Fruit fly (Drosophila melanogaster) whole organism, embryonic: ENCODE results near the gene Zw.

ENCODE experiments used
- Blimp-1 ChIP-seq: fragments of 200-800 bp; sonication (Bioruptor generic); optimal IDR thresholded peaks from 3 replicates; lab custom pipeline; 2018; ENCODE audit warnings: missing biosample characterization, missing genetic modification characterization, mild to moderate bottlenecking, moderate library complexity, missing genetic modification reagents
- CG12769 ChIP-seq: fragments of 200-800 bp; sonication (Bioruptor generic); optimal IDR thresholded peaks from 2 replicates; lab custom pipeline; 2019; ENCODE audit warnings: missing biosample characterization, mild to moderate bottlenecking, missing genetic modification characterization, moderate library complexity
- CG14441 ChIP-seq: fragments of 200-800 bp; sonication (Bioruptor generic); IDR thresholded peaks from 2 replicates; pipeline ENCODE4 v1.3.6; 2022; ENCODE audit warnings: missing biosample characterization, missing genetic modification characterization
- CG14667 ChIP-seq: fragments of 200-800 bp; sonication (Bioruptor generic); IDR thresholded peaks from 2 replicates; pipeline ENCODE4 v1.3.6; 2022; ENCODE audit warnings: missing biosample characterization, missing genetic modification characterization
- CG14965 ChIP-seq: fragments of 200-800 bp; sonication (Bioruptor generic); optimal IDR thresholded peaks from 2 replicates; lab custom pipeline; 2016; ENCODE audit warnings: missing biosample characterization, missing genetic modification characterization, borderline replicate concordance
- CG15601 ChIP-seq: fragments of 200-800 bp; sonication (Bioruptor generic); optimal IDR thresholded peaks from 3 replicates; lab custom pipeline; 2019; ENCODE audit warnings: missing biosample characterization, mild to moderate bottlenecking, missing genetic modification characterization, moderate library complexity
- CG1602 ChIP-seq: fragments of 200-800 bp; sonication (Bioruptor generic); optimal IDR thresholded peaks from 3 replicates; lab custom pipeline; 2016; ENCODE audit warnings: missing biosample characterization, missing genetic modification characterization
- CG16779 ChIP-seq: fragments of 200-800 bp; sonication (Bioruptor generic); IDR thresholded peaks from 2 replicates; pipeline ENCODE4 v1.3.6; 2022; ENCODE audit warnings: missing biosample characterization, missing genetic modification characterization
- CG16815 ChIP-seq: fragments of 200-800 bp; sonication (Bioruptor generic); optimal IDR thresholded peaks from 3 replicates; lab custom pipeline; 2017; ENCODE audit warnings: missing biosample characterization, mild to moderate bottlenecking, missing genetic modification characterization
- CG18476 ChIP-seq: fragments of 200-800 bp; sonication (Bioruptor generic); optimal IDR thresholded peaks from 2 replicates; lab custom pipeline; 2016; ENCODE audit warnings: missing biosample characterization, mild to moderate bottlenecking, missing genetic modification characterization
- CG2202 ChIP-seq: fragments of 200-800 bp; sonication (Bioruptor generic); optimal IDR thresholded peaks from 2 replicates; lab custom pipeline; 2018; ENCODE audit warnings: missing biosample characterization, mild to moderate bottlenecking, missing genetic modification characterization
- CG30431 ChIP-seq: fragments of 200-800 bp; sonication (Bioruptor generic); optimal IDR thresholded peaks from 2 replicates; lab custom pipeline; 2017; ENCODE audit warnings: missing biosample characterization, missing genetic modification characterization
- CG31365 ChIP-seq: fragments of 200-800 bp; sonication (Bioruptor generic); optimal IDR thresholded peaks from 2 replicates; lab custom pipeline; 2018; ENCODE audit warnings: missing biosample characterization, mild to moderate bottlenecking, missing genetic modification characterization
- CG3847 ChIP-seq: fragments of 200-800 bp; sonication (Bioruptor generic); IDR thresholded peaks from 2 replicates; pipeline ENCODE4 v1.3.6; 2022; ENCODE audit warnings: missing biosample characterization, missing genetic modification characterization
- CG4730 ChIP-seq: fragments of 200-800 bp; sonication (Bioruptor generic); IDR thresholded peaks from 2 replicates; pipeline ENCODE4 v1.3.6; 2022; ENCODE audit warnings: missing biosample characterization, missing genetic modification characterization
- CoRest ChIP-seq: fragments of 200-800 bp; sonication (Bioruptor generic); optimal IDR thresholded peaks from 3 replicates; lab custom pipeline; 2018; ENCODE audit warnings: missing biosample characterization, mild to moderate bottlenecking, missing genetic modification characterization, moderate library complexity
- Deaf1 ChIP-seq: fragments of 200-800 bp; optimal IDR thresholded peaks from 3 replicates; lab custom pipeline; 2019; ENCODE audit warnings: missing biosample characterization, mild to moderate bottlenecking, missing genetic modification characterization, moderate library complexity
- Dll ChIP-seq: fragments of 200-800 bp; sonication (Bioruptor generic); IDR thresholded peaks from 4 replicates; pipeline ENCODE4 v1.3.6; 2022; ENCODE audit warnings: missing biosample characterization, missing genetic modification characterization; ENCODE audit not compliant: partially characterized antibody
- E2f2 ChIP-seq: fragments of 200-800 bp; sonication (Bioruptor generic); IDR thresholded peaks from 2 replicates; pipeline ENCODE4 v1.3.6; 2022; ENCODE audit warnings: missing biosample characterization, missing genetic modification characterization
- Ets97D ChIP-seq: fragments of 200-800 bp; sonication (Bioruptor generic); optimal IDR thresholded peaks from 3 replicates; lab custom pipeline; 2016; ENCODE audit warnings: missing biosample characterization, missing genetic modification characterization
- Gug ChIP-seq: fragments of 200-800 bp; sonication (Bioruptor generic); IDR thresholded peaks from 4 replicates; pipeline ENCODE4 v1.3.6; 2022; ENCODE audit warnings: missing biosample characterization, missing genetic modification characterization
- Nf-YA ChIP-seq: fragments of 200-800 bp; sonication (Bioruptor generic); IDR thresholded peaks from 2 replicates; pipeline ENCODE4 v1.3.6; 2022; ENCODE audit warnings: missing biosample characterization, missing genetic modification characterization
- NfI ChIP-seq: fragments of 200-800 bp; sonication (Bioruptor generic); optimal IDR thresholded peaks from 3 replicates; lab custom pipeline; 2018; ENCODE audit warnings: missing biosample characterization, mild to moderate bottlenecking, missing genetic modification characterization, moderate library complexity
- Rfx ChIP-seq: fragments of 200-800 bp; sonication (Bioruptor generic); IDR thresholded peaks from 2 replicates; pipeline ENCODE4 v1.3.6; 2022; ENCODE audit warnings: missing biosample characterization, missing genetic modification characterization
- Sox100B ChIP-seq: fragments of 200-800 bp; sonication (Bioruptor generic); optimal IDR thresholded peaks from 3 replicates; lab custom pipeline; 2018; ENCODE audit warnings: missing biosample characterization, mild to moderate bottlenecking, missing genetic modification characterization
- Spps ChIP-seq: fragments of 200-800 bp; sonication (Bioruptor generic); optimal IDR thresholded peaks from 2 replicates; lab custom pipeline; 2018; ENCODE audit warnings: missing biosample characterization, mild to moderate bottlenecking, missing genetic modification characterization
- Sry-δ ChIP-seq: fragments of 200-800 bp; sonication (Bioruptor generic); optimal IDR thresholded peaks from 2 replicates; lab custom pipeline; 2016; ENCODE audit warnings: missing biosample characterization, missing genetic modification characterization
- Taf1 ChIP-seq: fragments of 200-800 bp; sonication (Bioruptor generic); IDR thresholded peaks from 2 replicates; pipeline ENCODE4 v1.3.6; 2022; ENCODE audit warnings: missing biosample characterization, missing genetic modification characterization
- amos ChIP-seq: fragments of 200-800 bp; sonication (Bioruptor generic); IDR thresholded peaks from 2 replicates; pipeline ENCODE4 v1.3.6; 2022; ENCODE audit warnings: missing biosample characterization, missing genetic modification characterization; ENCODE audit not compliant: partially characterized antibody
- aop ChIP-seq: fragments of 200-800 bp; sonication (Bioruptor generic); IDR thresholded peaks from 2 replicates; pipeline ENCODE4 v1.3.6; 2022; ENCODE audit warnings: missing biosample characterization, missing genetic modification characterization
- ap ChIP-seq: fragments of 200-800 bp; sonication (Bioruptor generic); IDR thresholded peaks from 2 replicates; pipeline ENCODE4 v1.3.6; 2022; ENCODE audit warnings: missing biosample characterization, missing genetic modification characterization
- ato ChIP-seq: fragments of 200-800 bp; sonication (Bioruptor generic); IDR thresholded peaks from 2 replicates; pipeline ENCODE4 v1.3.6; 2022; ENCODE audit warnings: missing biosample characterization, missing genetic modification characterization; ENCODE audit not compliant: partially characterized antibody
- az2 ChIP-seq: fragments of 200-800 bp; sonication (Bioruptor generic); optimal IDR thresholded peaks from 3 replicates; lab custom pipeline; 2016; ENCODE audit warnings: missing biosample characterization, missing genetic modification characterization
- dan ChIP-seq: fragments of 200-800 bp; sonication (Bioruptor generic); IDR thresholded peaks from 2 replicates; pipeline ENCODE4 v1.3.6; 2022; ENCODE audit warnings: missing biosample characterization, missing genetic modification characterization
- emc ChIP-seq: fragments of 200-800 bp; sonication (Bioruptor generic); optimal IDR thresholded peaks from 2 replicates; lab custom pipeline; 2016; ENCODE audit warnings: missing biosample characterization, missing genetic modification characterization
- gsb ChIP-seq: fragments of 200-800 bp; sonication (Bioruptor generic); IDR thresholded peaks from 2 replicates; pipeline ENCODE4 v1.3.6; 2022; ENCODE audit warnings: missing biosample characterization, missing genetic modification characterization
- ham ChIP-seq: fragments of 200-800 bp; sonication (Bioruptor generic); IDR thresholded peaks from 2 replicates; pipeline ENCODE4 v1.3.6; 2022; ENCODE audit warnings: missing biosample characterization, missing genetic modification characterization
- inv ChIP-seq: fragments of 200-800 bp; sonication (Bioruptor generic); IDR thresholded peaks from 2 replicates; pipeline ENCODE4 v1.3.6; 2022; ENCODE audit warnings: missing biosample characterization, missing genetic modification characterization; ENCODE audit not compliant: partially characterized antibody
- mld ChIP-seq: fragments of 200-800 bp; sonication (Bioruptor generic); IDR thresholded peaks from 3 replicates; pipeline ENCODE4 v1.3.6; 2022; ENCODE audit warnings: missing biosample characterization, missing genetic modification characterization; ENCODE audit not compliant: partially characterized antibody
- nerfin-1 ChIP-seq: fragments of 200-800 bp; sonication (Bioruptor generic); optimal IDR thresholded peaks from 3 replicates; lab custom pipeline; 2019; ENCODE audit warnings: missing biosample characterization, mild to moderate bottlenecking, missing genetic modification characterization, moderate library complexity
- nerfin-2 ChIP-seq: fragments of 200-800 bp; sonication (Bioruptor generic); IDR thresholded peaks from 2 replicates; pipeline ENCODE4 v1.3.6; 2022; ENCODE audit warnings: missing biosample characterization, missing genetic modification characterization; ENCODE audit not compliant: partially characterized antibody
- org-1 ChIP-seq: fragments of 200-800 bp; sonication (Bioruptor generic); optimal IDR thresholded peaks from 2 replicates; lab custom pipeline; 2017; ENCODE audit warnings: missing biosample characterization, missing genetic modification characterization
- p53 ChIP-seq: fragments of 200-800 bp; sonication (Bioruptor generic); optimal IDR thresholded peaks from 2 replicates; lab custom pipeline; 2016; ENCODE audit warnings: missing biosample characterization, missing genetic modification characterization
- pan ChIP-seq, 4 experiments: fragments of >200 bp in 3 of 4; fragments of 200-800 bp in 1 of 4; sonication (Bioruptor generic) in 1 of 4; optimal IDR thresholded peaks in 3 of 4; IDR thresholded peaks in 1 of 4; 2 replicates each; pipeline versions ENCODE4 v1.3.6 to Lab custom; 2017 to 2022; ENCODE audit warnings: missing biosample characterization in 2 of 4, missing genetic modification characterization in 2 of 4, mixed read lengths in 1 of 4
- pzg ChIP-seq: fragments of 200-800 bp; sonication (Bioruptor generic); optimal IDR thresholded peaks from 3 replicates; lab custom pipeline; 2018; ENCODE audit warnings: missing biosample characterization, mild to moderate bottlenecking, missing genetic modification characterization, moderate library complexity
- toy ChIP-seq: fragments of 200-800 bp; sonication (Bioruptor generic); IDR thresholded peaks from 2 replicates; pipeline ENCODE4 v1.3.6; 2022; ENCODE audit warnings: missing biosample characterization, missing genetic modification characterization
- tx ChIP-seq: fragments of 200-800 bp; sonication (Bioruptor generic); optimal IDR thresholded peaks from 2 replicates; lab custom pipeline; 2016; ENCODE audit warnings: missing biosample characterization, missing genetic modification characterization
- zf30C ChIP-seq: fragments of 200-800 bp; sonication (Bioruptor generic); optimal IDR thresholded peaks from 3 replicates; lab custom pipeline; 2018; ENCODE audit warnings: missing biosample characterization, mild to moderate bottlenecking, missing genetic modification characterization

Gene Zw

dm6 chrX:19663859-19664728, 3.0 kb upstream of the Zw start, which contains the start of the genes CG14223 and Ssu72 (continued):
- peak; percentile 16; the same call in 1 of the 2 replicates for TF ChIP-seq Rfx (GFP tag; lab: Robert Waterston, UW)
- TF ChIP-seq az2 (GFP tag; lab: Kevin White, UChicago), result no peak
- TF ChIP-seq CG1602 (GFP tag; lab: Kevin White, UChicago), result no peak
- TF ChIP-seq CG14965 (GFP tag; lab: Kevin White, UChicago), result no peak
- no peak for TF ChIP-seq CG14667 (GFP tag; lab: Robert Waterston, UW)
- TF ChIP-seq CG16815 (GFP tag; lab: Kevin White, UChicago), result no peak
- TF ChIP-seq Spps (tag; lab: Kevin White, UChicago), result no peak
- TF ChIP-seq CG31365 (tag; lab: Kevin White, UChicago), result no peak
- TF ChIP-seq CG16779, result no peak
- peak; percentile 89 for TF ChIP-seq Dll (GFP tag; lab: Robert Waterston, UW)
- no peak for TF ChIP-seq dan
- TF ChIP-seq gsb, result no peak
- no peak for TF ChIP-seq CG2202
- no peak for TF ChIP-seq CG15601 (tag; lab: Kevin White, UChicago)
- no peak for TF ChIP-seq CoRest (tag; lab: Kevin White, UChicago)
- no peak for TF ChIP-seq Taf1 (GFP tag; lab: Robert Waterston, UW)
- peak; percentile 95 for TF ChIP-seq CG3847
- peak; percentile 64 for TF ChIP-seq ato
- peak; percentile 59 for TF ChIP-seq pzg
- no peak for TF ChIP-seq aop (GFP tag; lab: Robert Waterston, UW)
- TF ChIP-seq CG12769, result no peak
- peak; percentile 87 for TF ChIP-seq amos (GFP tag; lab: Robert Waterston, UW)
- no peak for TF ChIP-seq Nf-YA
- no peak for TF ChIP-seq tx (GFP tag; lab: Kevin White, UChicago)
- TF ChIP-seq nerfin-2 (GFP tag; lab: Robert Waterston, UW), result peak; percentile 70
- TF ChIP-seq pan (optimal IDR thresholded peaks at IDR 0.05; lab: Kevin White, UChicago), result no peak
- TF ChIP-seq pan (GFP tag; optimal IDR thresholded peaks at IDR 0.05 in 1 of 2, IDR thresholded peaks at IDR 0.05 in 1 of 2), result no peak
- no peak for TF ChIP-seq ham
- no peak for TF ChIP-seq org-1 (GFP tag; lab: Kevin White, UChicago)
- TF ChIP-seq E2f2, result peak; percentile 86
- no peak for TF ChIP-seq Blimp-1
- no peak for TF ChIP-seq Sox100B
- no peak for TF ChIP-seq CG30431 (GFP tag; lab: Kevin White, UChicago)
- TF ChIP-seq Ets97D (GFP tag; lab: Kevin White, UChicago), result peak; percentile 33
- TF ChIP-seq Sry-δ (GFP tag; lab: Kevin White, UChicago), result peak; percentile 78
- TF ChIP-seq nerfin-1 (tag; lab: Kevin White, UChicago), result no peak
- TF ChIP-seq inv (GFP tag; lab: Robert Waterston, UW), result peak; percentile 72
- no peak for TF ChIP-seq toy (GFP tag; lab: Robert Waterston, UW)
- TF ChIP-seq CG14441 (GFP tag; lab: Robert Waterston, UW), result no peak
- TF ChIP-seq Deaf1 (tag; lab: Kevin White, UChicago), result no peak
- TF ChIP-seq p53 (GFP tag; lab: Kevin White, UChicago), result no peak
- no peak for TF ChIP-seq zf30C (GFP tag; lab: Kevin White, UChicago)
- TF ChIP-seq ap, result no peak
- no peak for TF ChIP-seq NfI (GFP tag; lab: Kevin White, UChicago)
- TF ChIP-seq emc, result no peak
- TF ChIP-seq mld (GFP tag; lab: Robert Waterston, UW), result 0 out of 3 replicates have a peak, but pooled peaks have one; percentile 44
- no peak for TF ChIP-seq CG18476 (GFP tag; lab: Kevin White, UChicago)
- 0 out of 4 replicates have a peak, but pooled peaks have one; percentile 13 for TF ChIP-seq Gug (GFP tag; lab: Robert Waterston, UW)
- no peak for TF ChIP-seq CG4730
